Worm (Caenorhabditis elegans): ENCODE measurements around the gene sucg-1.

- TF ChIP-seq elt-3 (tag; optimal IDR thresholded peaks at IDR 0.05) (no peak), nhr-12 (tag; optimal IDR thresholded peaks at IDR 0.05) (no peak), mep-1 (tag; optimal IDR thresholded peaks at IDR 0.05) (no peak), snpc-4 (tag; optimal IDR thresholded peaks at IDR 0.05) (no peak), mab-5 (tag; optimal IDR thresholded peaks at IDR 0.05) (no peak), ham-2 (GFP tag; optimal IDR thresholded peaks at IDR 0.05) (no peak), blmp-1 (tag; optimal IDR thresholded peaks at IDR 0.05) (no peak), unc-62 (GFP tag; optimal IDR thresholded peaks at IDR 0.05) (no peak), lsy-2 (tag; optimal IDR thresholded peaks at IDR 0.05) (no peak), ztf-11 (tag; optimal IDR thresholded peaks at IDR 0.05) (no peak), nhr-237 (tag; optimal IDR thresholded peaks at IDR 0.05) (no peak)
Measured at ce11 chrIV:7722806-7723205, 5.9 kb upstream of the sucg-1 start, which contains the start of gene C50F7.6.

Data from whole organism, mixed stage, embryonic.